Worm (Caenorhabditis elegans): Measurements from ENCODE around the gene str-43.

Gene str-43

DNA sequence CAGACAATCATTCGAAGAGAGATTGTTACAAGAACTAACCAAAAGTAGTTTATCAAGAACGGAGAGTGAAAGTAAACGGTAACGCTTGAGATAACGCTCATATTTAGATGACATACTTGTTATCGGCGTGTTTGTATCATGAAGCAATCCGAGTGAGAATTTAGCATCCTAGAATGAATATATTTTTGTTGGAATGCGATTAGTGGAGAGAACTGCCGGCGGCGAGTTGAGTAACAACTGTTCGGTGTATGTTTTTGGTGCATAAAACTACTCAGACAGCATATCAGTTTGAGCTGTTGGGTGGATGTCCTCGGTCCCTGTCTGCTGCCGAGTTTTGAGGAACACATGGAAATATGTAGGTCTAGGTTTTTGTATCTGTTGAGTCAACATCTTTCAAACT lies 18.4 kb downstream of the str-43 start, which contains the start of gene T23D5.3:
TSS of gene T23D5.3 (minus strand) at position 101 of the 400 bp plus-strand sequence.
- TF ChIP-seq hmg-4 (GFP tag; optimal IDR thresholded peaks at IDR 0.05) = no peak
- TF ChIP-seq ama-1 (optimal IDR thresholded peaks at IDR 0.05) = no peak
- TF ChIP-seq sea-1 (GFP tag; conservative IDR thresholded peaks at IDR 0.05) = no peak
- TF ChIP-seq hnd-1 (tag; optimal IDR thresholded peaks at IDR 0.05) = no peak
- no peak for TF ChIP-seq pes-1 (GFP tag; IDR thresholded peaks at IDR 0.05)
- TF ChIP-seq ceh-36 (tag; optimal IDR thresholded peaks at IDR 0.05) = no peak
- TF ChIP-seq tbx-11 (GFP tag; IDR thresholded peaks at IDR 0.05) = no peak
- TF ChIP-seq B0310.2 (tag; optimal IDR thresholded peaks at IDR 0.05) = no peak
- TF ChIP-seq ets-7 (tag; optimal IDR thresholded peaks at IDR 0.05) = no peak
- no peak for TF ChIP-seq ceh-13 (GFP tag; optimal IDR thresholded peaks at IDR 0.05)
- no peak for TF ChIP-seq aly-1 (tag; optimal IDR thresholded peaks at IDR 0.05)
- no peak for TF ChIP-seq F13C5.2 (tag; optimal IDR thresholded peaks at IDR 0.05)
- TF ChIP-seq tbx-37 (GFP tag; conservative IDR thresholded peaks at IDR 0.05) = no peak
- no peak for TF ChIP-seq hmbx-1 (tag; optimal IDR thresholded peaks at IDR 0.05)
- no peak for TF ChIP-seq scrt-1 (GFP tag; IDR thresholded peaks at IDR 0.05)
- TF ChIP-seq flt-1 (GFP tag; IDR thresholded peaks at IDR 0.05) = no peak
- no peak for TF ChIP-seq tra-4 (tag; optimal IDR thresholded peaks at IDR 0.05)

DNA sequence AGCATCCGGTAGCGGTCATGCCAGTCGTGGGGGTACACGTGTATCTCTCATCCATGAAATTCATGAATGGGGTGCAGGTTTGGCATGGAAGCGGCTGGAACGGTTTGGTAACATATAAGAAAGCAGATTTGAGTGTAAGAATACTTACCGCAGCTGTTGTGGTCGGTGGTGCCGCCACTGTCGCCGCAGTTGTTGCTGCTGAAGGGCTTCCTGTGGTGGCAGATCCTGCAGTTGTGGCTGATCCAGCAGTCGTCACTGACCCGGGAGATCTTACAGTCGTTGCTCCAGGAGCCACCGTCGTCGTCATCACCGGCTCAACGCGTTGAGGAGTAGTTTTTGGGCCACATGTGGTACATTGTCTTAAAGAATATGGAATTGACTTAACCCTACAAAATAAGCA lies 18.9 kb downstream of the str-43 start:
- TF ChIP-seq hmbx-1 (tag; optimal IDR thresholded peaks at IDR 0.05) = no peak
- TF ChIP-seq ama-1 (optimal IDR thresholded peaks at IDR 0.05) = no peak
- no peak for TF ChIP-seq tbx-37 (GFP tag; conservative IDR thresholded peaks at IDR 0.05)

DNA sequence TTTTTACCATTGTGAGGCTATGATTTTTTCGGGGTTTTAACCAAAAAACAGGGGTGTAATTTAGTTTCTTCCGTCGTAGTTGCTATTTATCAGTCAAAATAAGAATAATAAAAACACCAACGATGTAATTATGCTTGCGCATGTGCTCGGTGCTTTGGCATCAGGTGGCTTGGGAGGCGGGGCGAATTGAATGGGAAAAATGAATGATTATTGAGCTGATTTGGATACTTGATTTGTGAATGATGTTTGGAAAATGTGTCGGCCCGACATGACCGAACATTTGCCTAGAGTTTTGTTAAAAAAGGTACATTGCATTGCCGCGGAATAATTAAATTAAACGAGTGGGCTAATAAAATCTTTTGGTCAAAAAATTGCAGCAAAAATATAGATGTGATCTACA lies 19.7 kb downstream of the str-43 start, which contains the start of gene str-38:
TSS of gene str-38 (minus strand) at position 101 of the 400 bp plus-strand sequence.
- TF ChIP-seq hnd-1 (tag; optimal IDR thresholded peaks at IDR 0.05) (no peak), F13C5.2 (tag; optimal IDR thresholded peaks at IDR 0.05) (no peak), aly-1 (tag; optimal IDR thresholded peaks at IDR 0.05) (no peak), hmbx-1 (tag; optimal IDR thresholded peaks at IDR 0.05) (no peak), ceh-13 (GFP tag; optimal IDR thresholded peaks at IDR 0.05) (no peak), B0310.2 (tag; optimal IDR thresholded peaks at IDR 0.05) (no peak), pes-1 (GFP tag; IDR thresholded peaks at IDR 0.05) (no peak), flt-1 (GFP tag; IDR thresholded peaks at IDR 0.05) (no peak), tbx-37 (GFP tag; conservative IDR thresholded peaks at IDR 0.05) (no peak), ets-7 (tag; optimal IDR thresholded peaks at IDR 0.05) (no peak), ceh-36 (tag; optimal IDR thresholded peaks at IDR 0.05) (no peak), hmg-4 (GFP tag; optimal IDR thresholded peaks at IDR 0.05) (no peak), scrt-1 (GFP tag; IDR thresholded peaks at IDR 0.05) (no peak)

DNA sequence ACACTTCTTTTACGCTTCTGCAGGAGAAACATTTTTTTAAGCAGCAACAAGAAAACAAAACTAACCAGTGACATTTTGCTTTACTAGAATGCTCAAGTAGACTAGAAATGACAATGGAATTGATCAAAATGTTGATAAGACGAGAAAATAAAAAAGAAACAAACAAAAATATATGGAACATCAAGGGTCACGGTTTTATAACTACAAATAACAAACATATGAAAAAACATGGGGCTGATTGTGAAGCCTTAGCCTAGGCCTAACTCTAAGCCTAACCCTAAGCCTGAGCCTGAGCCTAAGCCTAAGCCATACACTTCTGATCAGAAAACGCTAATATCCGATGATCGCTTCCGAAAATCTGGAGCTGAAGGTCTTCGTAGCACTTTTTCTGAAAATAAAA lies 21.5 kb downstream of the str-43 start, which contains the start of gene Y6E2A.10:
TSS of gene Y6E2A.10 (minus strand) at position 101 of the 400 bp plus-strand sequence.
- TF ChIP-seq ets-7 (tag; optimal IDR thresholded peaks at IDR 0.05) (no peak), flt-1 (GFP tag; IDR thresholded peaks at IDR 0.05) (no peak), tbx-37 (GFP tag; conservative IDR thresholded peaks at IDR 0.05) (no peak), ama-1 (optimal IDR thresholded peaks at IDR 0.05) (no peak), tbx-11 (GFP tag; IDR thresholded peaks at IDR 0.05) (no peak), aly-1 (tag; optimal IDR thresholded peaks at IDR 0.05) (no peak), hmbx-1 (tag; optimal IDR thresholded peaks at IDR 0.05) (no peak), ceh-36 (tag; optimal IDR thresholded peaks at IDR 0.05) (no peak), F13C5.2 (tag; optimal IDR thresholded peaks at IDR 0.05) (no peak), sea-1 (GFP tag; conservative IDR thresholded peaks at IDR 0.05) (no peak), pes-1 (GFP tag; IDR thresholded peaks at IDR 0.05) (no peak), scrt-1 (GFP tag; IDR thresholded peaks at IDR 0.05) (no peak), B0310.2 (tag; optimal IDR thresholded peaks at IDR 0.05) (no peak), tra-4 (tag; optimal IDR thresholded peaks at IDR 0.05) (no peak), ceh-13 (GFP tag; optimal IDR thresholded peaks at IDR 0.05) (no peak), hmg-4 (GFP tag; optimal IDR thresholded peaks at IDR 0.05) (no peak), hnd-1 (tag; optimal IDR thresholded peaks at IDR 0.05) (no peak)

DNA sequence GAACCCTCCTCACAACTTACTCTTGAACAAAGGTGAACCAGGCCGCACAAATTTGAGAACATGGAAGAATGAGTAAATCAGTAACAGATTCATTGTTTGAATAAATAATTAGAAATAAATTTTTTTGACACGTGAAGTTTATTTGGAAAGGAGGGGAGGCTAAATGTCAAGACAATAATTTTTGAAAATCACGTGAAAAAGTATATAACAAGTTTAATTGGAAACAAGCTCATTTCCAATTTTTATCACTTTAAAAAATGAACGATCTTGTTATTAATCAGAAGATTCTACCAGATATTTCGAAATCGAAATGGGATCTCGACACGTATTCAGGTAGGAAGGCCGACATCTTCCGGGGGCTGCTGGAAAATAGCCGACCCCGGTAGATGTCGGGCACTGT lies 25.3 kb downstream of the str-43 start, which contains the start of the genes irld-57 and sfxn-1.3:
TSS of gene irld-57 (minus strand) at position 101 of the 400 bp plus-strand sequence.
TSS of gene sfxn-1.3 (plus strand) at position 232 of the 400 bp plus-strand sequence.
- no peak for TF ChIP-seq flt-1 (GFP tag; IDR thresholded peaks at IDR 0.05)
- no peak for TF ChIP-seq B0310.2 (tag; optimal IDR thresholded peaks at IDR 0.05)
- no peak for TF ChIP-seq aly-1 (tag; optimal IDR thresholded peaks at IDR 0.05)
- no peak for TF ChIP-seq ceh-36 (tag; optimal IDR thresholded peaks at IDR 0.05)
- TF ChIP-seq pes-1 (GFP tag; IDR thresholded peaks at IDR 0.05) = no peak
- TF ChIP-seq hmbx-1 (tag; optimal IDR thresholded peaks at IDR 0.05) = no peak
- no peak for TF ChIP-seq tbx-11 (GFP tag; IDR thresholded peaks at IDR 0.05)
- no peak for TF ChIP-seq ama-1 (optimal IDR thresholded peaks at IDR 0.05)
- no peak for TF ChIP-seq hnd-1 (tag; optimal IDR thresholded peaks at IDR 0.05)
- no peak for TF ChIP-seq ceh-13 (GFP tag; optimal IDR thresholded peaks at IDR 0.05)
- no peak for TF ChIP-seq tbx-37 (GFP tag; conservative IDR thresholded peaks at IDR 0.05)
- TF ChIP-seq F13C5.2 (tag; optimal IDR thresholded peaks at IDR 0.05) = no peak
- no peak for TF ChIP-seq hmg-4 (GFP tag; optimal IDR thresholded peaks at IDR 0.05)
- no peak for TF ChIP-seq tra-4 (tag; optimal IDR thresholded peaks at IDR 0.05)
- no peak for TF ChIP-seq sea-1 (GFP tag; conservative IDR thresholded peaks at IDR 0.05)
- no peak for TF ChIP-seq scrt-1 (GFP tag; IDR thresholded peaks at IDR 0.05)
- no peak for TF ChIP-seq ets-7 (tag; optimal IDR thresholded peaks at IDR 0.05)

DNA sequence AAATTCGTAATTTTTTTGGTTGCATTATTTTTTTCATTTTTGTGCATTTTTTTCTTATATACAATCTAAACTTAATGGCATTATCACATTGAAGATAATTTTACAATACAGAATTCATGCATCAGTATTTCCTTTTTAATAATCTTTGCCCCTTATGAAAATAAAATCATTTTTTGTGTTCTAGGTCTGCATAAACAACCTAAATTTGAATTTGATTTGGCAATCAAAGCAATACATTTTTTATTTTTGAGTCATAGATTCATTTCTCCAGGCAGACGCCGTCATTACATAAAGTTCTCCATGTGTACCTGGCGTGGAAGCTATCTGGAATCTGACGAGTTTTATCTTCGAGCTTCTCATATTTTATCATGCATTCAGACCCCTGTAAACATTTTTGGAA lies 30.1 kb downstream of the str-43 start, which contains the start of gene srh-140:
TSS of gene srh-140 (plus strand) at position 301 of the 400 bp plus-strand sequence.
- no peak for TF ChIP-seq flt-1 (GFP tag; IDR thresholded peaks at IDR 0.05)
- no peak for TF ChIP-seq pes-1 (GFP tag; IDR thresholded peaks at IDR 0.05)
- TF ChIP-seq hmbx-1 (tag; optimal IDR thresholded peaks at IDR 0.05) = no peak
- TF ChIP-seq ama-1 (optimal IDR thresholded peaks at IDR 0.05) = no peak
- no peak for TF ChIP-seq aly-1 (tag; optimal IDR thresholded peaks at IDR 0.05)
- TF ChIP-seq B0310.2 (tag; optimal IDR thresholded peaks at IDR 0.05) = no peak
- no peak for TF ChIP-seq sea-1 (GFP tag; conservative IDR thresholded peaks at IDR 0.05)
- TF ChIP-seq tbx-11 (GFP tag; IDR thresholded peaks at IDR 0.05) = no peak
- TF ChIP-seq tbx-37 (GFP tag; conservative IDR thresholded peaks at IDR 0.05) = no peak
- TF ChIP-seq F13C5.2 (tag; optimal IDR thresholded peaks at IDR 0.05) = no peak
- no peak for TF ChIP-seq ceh-13 (GFP tag; optimal IDR thresholded peaks at IDR 0.05)
- TF ChIP-seq hnd-1 (tag; optimal IDR thresholded peaks at IDR 0.05) = no peak

DNA sequence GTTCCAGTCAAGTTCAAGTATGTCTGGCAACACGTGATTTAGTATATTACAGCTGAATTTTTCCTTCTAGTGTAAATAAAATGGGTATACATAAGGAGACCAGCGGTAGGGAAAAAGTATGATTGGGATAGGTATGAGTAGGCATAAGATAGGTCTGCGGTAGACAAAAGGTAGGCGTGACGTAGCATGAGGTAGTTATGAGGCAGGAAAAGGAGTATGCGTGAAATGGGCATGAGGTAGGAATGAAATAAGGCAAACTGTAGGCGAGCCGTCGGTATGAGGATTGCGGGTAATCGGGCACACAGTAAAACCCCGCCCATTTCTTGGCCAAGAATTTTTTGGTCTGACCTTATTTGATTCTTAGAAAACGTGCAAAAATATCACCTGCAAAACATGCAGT lies 30.5 kb downstream of the str-43 start:
- TF ChIP-seq hmg-4 (GFP tag; optimal IDR thresholded peaks at IDR 0.05) (no peak), pes-1 (GFP tag; IDR thresholded peaks at IDR 0.05) (no peak), ets-7 (tag; optimal IDR thresholded peaks at IDR 0.05) (no peak)

Data from whole organism, early embryonic.